Worm (Caenorhabditis elegans) whole organism, young adult: Measurements from ENCODE around the gene F44E7.7.

Experiments
- F39B2.1 ChIP-seq: fragments of 200-800 bp; sonication (Bioruptor generic); IDR thresholded peaks from 2 replicates; pipeline ENCODE4 v1.3.6; 2022; ENCODE audit warnings: missing genetic modification reagents, missing genetic modification characterization, missing compliant biosample characterization
- K11D2.4 ChIP-seq: fragments of 200-800 bp; sonication (Bioruptor generic); IDR thresholded peaks from 2 replicates; pipeline ENCODE4 v1.3.6; 2022; ENCODE audit warnings: missing genetic modification reagents, missing genetic modification characterization, missing compliant biosample characterization
- attf-5 ChIP-seq: fragments of 200-800 bp; sonication (Bioruptor generic); optimal IDR thresholded peaks from 2 replicates; lab custom pipeline; 2018; ENCODE audit warnings: mild to moderate bottlenecking, missing genetic modification characterization, missing compliant biosample characterization
- attf-6 ChIP-seq: fragments of 200-800 bp; sonication (Bioruptor generic); IDR thresholded peaks from 2 replicates; pipeline ENCODE4 v1.3.6; 2022; ENCODE audit warnings: missing genetic modification reagents, missing genetic modification characterization, missing compliant biosample characterization
- efl-1 ChIP-seq: fragments of 150-350 bp; optimal IDR thresholded peaks from 2 replicates; lab custom pipeline; 2014; ENCODE audit warnings: missing biosample characterization, missing genetic modification reagents, missing genetic modification characterization
- lin-40 ChIP-seq: sonication (generic microtip); optimal IDR thresholded peaks from 2 replicates; lab custom pipeline; 2016; ENCODE audit warnings: missing genetic modification characterization, mild to moderate bottlenecking, missing compliant biosample characterization, missing genotype, missing genetic modification reagents

The F44E7.7 gene

ce11 chrV:5741237-5741636, 44.0 kb downstream of the F44E7.7 start:
- no peak for TF ChIP-seq attf-5 (GFP tag; lab: Kevin White, UChicago)

ce11 chrV:5739438-5739837, 45.8 kb downstream of the F44E7.7 start:
- TF ChIP-seq K11D2.4 (GFP tag; lab: Robert Waterston, UW) (no peak), F39B2.1 (no peak)

ce11 chrV:5736068-5736467, 49.2 kb downstream of the F44E7.7 start, which contains the start of gene K09H11.6:
Gene K09H11.6, minus strand, starts transcription at chrV:5736168.
- TF ChIP-seq attf-6 (no peak), efl-1 (GFP tag; lab: Kevin White, UChicago) (no peak), lin-40 (no peak)
